Worm (Caenorhabditis elegans) whole organism, L3 larva: ENCODE measurements around the gene nhr-35.

Experiments
- ama-1 ChIP-seq: fragments of 150-350 bp; optimal IDR thresholded peaks from 2 replicates; lab custom pipeline; 2018
- egl-5 ChIP-seq: fragments of 150-350 bp; optimal IDR thresholded peaks from 2 replicates; lab custom pipeline; 2017; ENCODE audit warnings: missing biosample characterization, missing genetic modification reagents, missing genetic modification characterization, inconsistent platforms
- mdl-1 ChIP-seq: fragments of 150-350 bp; optimal IDR thresholded peaks from 2 replicates; lab custom pipeline; 2014; ENCODE audit warnings: missing biosample characterization, missing genetic modification characterization
- nhr-11 ChIP-seq: fragments of 150-350 bp; optimal IDR thresholded peaks from 2 replicates; lab custom pipeline; 2014; ENCODE audit warnings: missing biosample characterization, missing genetic modification characterization
- nhr-12 ChIP-seq: fragments of 150-350 bp; optimal IDR thresholded peaks from 2 replicates; lab custom pipeline; 2014; ENCODE audit warnings: missing biosample characterization, missing genetic modification characterization
- nhr-23 ChIP-seq: fragments of 150-350 bp; optimal IDR thresholded peaks from 2 replicates; lab custom pipeline; 2014; ENCODE audit warnings: missing biosample characterization, missing genetic modification reagents, missing genetic modification characterization
- nhr-28 ChIP-seq: fragments of 150-350 bp; optimal IDR thresholded peaks from 2 replicates; lab custom pipeline; 2014; ENCODE audit warnings: missing biosample characterization, missing genetic modification characterization
- nhr-77 ChIP-seq: fragments of 150-350 bp; optimal IDR thresholded peaks from 2 replicates; lab custom pipeline; 2014; ENCODE audit warnings: missing biosample characterization, missing genetic modification characterization
- pha-4 ChIP-seq: fragments of 150-350 bp; optimal IDR thresholded peaks from 2 replicates; lab custom pipeline; 2014; ENCODE audit warnings: missing biosample characterization, missing genetic modification reagents, missing genetic modification characterization
- tbx-2 ChIP-seq: sonication (generic microtip); optimal IDR thresholded peaks from 2 replicates; lab custom pipeline; 2016; ENCODE audit warnings: mild to moderate bottlenecking, missing genetic modification characterization, missing compliant biosample characterization
- ztf-4 ChIP-seq: fragments of 150-350 bp; optimal IDR thresholded peaks from 2 replicates; lab custom pipeline; 2014; ENCODE audit warnings: missing biosample characterization, missing genetic modification characterization

- TF ChIP-seq nhr-77 (tag; lab: Kevin White, UChicago) (no peak), tbx-2 (tag; lab: Kevin White, UChicago) (no peak), ama-1 (lab: Kevin White, UChicago) (no peak), pha-4 (tag; lab: Kevin White, UChicago) (peak; percentile 76), nhr-23 (tag; lab: Kevin White, UChicago) (peak; percentile 88), mdl-1 (tag; lab: Kevin White, UChicago) (no peak), nhr-12 (tag; lab: Kevin White, UChicago) (no peak), nhr-28 (tag; lab: Kevin White, UChicago) (no peak), nhr-11 (tag; lab: Kevin White, UChicago) (no peak), ztf-4 (tag; lab: Kevin White, UChicago) (no peak), egl-5 (tag; lab: Kevin White, UChicago) (no peak)
These were observed 10.4 kb upstream of the nhr-35 start, which contains the start of gene C07A12.7 for ce11 chrX:4521837-4522816.
